Fruit fly (Drosophila melanogaster): Measurements from ENCODE around the gene CG15005.

The CG15005 gene

DNA sequence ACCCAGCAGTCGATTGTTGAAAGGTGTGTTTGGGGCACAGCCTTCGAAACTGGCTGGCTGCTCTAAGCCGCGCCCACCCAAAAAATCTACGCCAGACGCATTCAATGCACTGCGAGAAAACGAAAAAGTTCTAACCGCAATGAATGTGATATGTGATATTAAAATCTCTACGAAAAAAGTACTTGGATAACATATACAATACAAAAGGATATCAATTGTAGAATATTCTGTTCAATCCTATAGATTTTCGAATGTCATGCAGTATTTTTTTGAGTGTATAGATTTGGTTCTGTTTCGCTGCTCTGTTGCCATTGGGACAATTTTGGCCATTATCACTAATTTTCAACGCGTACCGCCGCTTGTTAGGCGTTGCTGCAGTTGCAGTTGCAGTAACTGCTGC, 5.6 kb upstream of the CG15005 start (continued):
- TF ChIP-seq CG4318 (GFP tag; optimal IDR thresholded peaks at IDR 0.05): no peak
- TF ChIP-seq svp (GFP tag): no peak
- no peak for TF ChIP-seq Blimp-1 (GFP tag; optimal IDR thresholded peaks at IDR 0.05)
- TF ChIP-seq CG16779 (tag; optimal IDR thresholded peaks at IDR 0.05): no peak
- no peak for TF ChIP-seq CG15336 (GFP tag; IDR thresholded peaks at IDR 0.05)

DNA sequence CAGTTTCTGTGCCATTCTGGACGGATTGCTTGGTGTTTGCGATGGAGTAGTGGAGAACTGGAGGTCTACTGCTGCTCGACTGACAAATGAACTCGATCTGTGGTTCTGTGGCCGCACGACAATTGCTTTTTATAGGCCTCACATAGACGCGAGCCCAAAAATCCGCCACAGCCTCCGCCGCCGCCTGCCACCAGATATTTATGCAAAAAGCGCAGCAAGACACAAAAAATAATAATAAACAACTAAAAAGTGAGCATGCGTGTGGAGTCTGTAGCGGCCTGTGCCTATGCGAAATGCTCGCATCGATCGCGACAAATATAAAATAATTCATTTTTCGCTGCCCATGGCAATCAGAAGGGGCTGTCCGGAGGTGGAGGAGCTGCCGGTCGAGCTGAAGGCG, 4.9 kb upstream of the CG15005 start, which contains the start of gene Cpr64Aa:
Cpr64Aa (minus strand) TSS at position 101 of the 400 bp plus-strand sequence.
- TF ChIP-seq Sox15 (GFP tag; optimal IDR thresholded peaks at IDR 0.05): no peak
- 0 out of 3 replicates have a peak, but pooled peaks have one; percentile 37 for TF ChIP-seq eg (GFP tag; IDR thresholded peaks at IDR 0.05)
- TF ChIP-seq CG10631 (GFP tag; optimal IDR thresholded peaks at IDR 0.05): no peak
- TF ChIP-seq CG10669 (GFP tag; optimal IDR thresholded peaks at IDR 0.05): no peak

DNA sequence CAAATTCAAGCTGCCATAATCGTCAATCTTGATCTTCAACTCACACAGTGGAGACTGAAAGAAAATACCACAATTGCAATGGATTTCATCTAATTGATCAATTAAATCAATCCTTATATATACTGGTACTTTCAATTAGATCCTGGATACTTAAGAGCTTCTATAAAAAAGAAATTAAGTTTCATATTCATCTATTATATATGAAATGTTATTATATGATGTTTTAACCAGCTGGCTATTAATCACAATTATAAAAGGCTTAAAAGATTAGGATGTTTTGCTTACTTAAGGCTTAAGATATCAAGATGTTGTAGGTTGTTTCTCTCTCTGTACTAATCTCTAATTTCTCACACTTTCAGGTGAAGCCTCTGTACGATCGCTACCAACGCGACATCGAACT, 728 bp upstream of the CG15005 start:
- TF ChIP-seq CG15336 (GFP tag; IDR thresholded peaks at IDR 0.05) (0 out of 2 replicates have a peak, but pooled peaks have one; percentile 19), Hr4 (GFP tag; optimal IDR thresholded peaks at IDR 0.05) (peak; percentile 51), CG4318 (GFP tag; optimal IDR thresholded peaks at IDR 0.05) (peak; percentile 15), fkh (GFP tag; optimal IDR thresholded peaks at IDR 0.05) (no peak), fd85E (GFP tag; optimal IDR thresholded peaks at IDR 0.05) (no peak), spab (GFP tag; optimal IDR thresholded peaks at IDR 0.05) (no peak), CG32006 (GFP tag; optimal IDR thresholded peaks at IDR 0.05) (peak; percentile 55), CG8119 (GFP tag; IDR thresholded peaks at IDR 0.05) (peak; percentile 32; the same call in 1 of the 3 replicates)

DNA sequence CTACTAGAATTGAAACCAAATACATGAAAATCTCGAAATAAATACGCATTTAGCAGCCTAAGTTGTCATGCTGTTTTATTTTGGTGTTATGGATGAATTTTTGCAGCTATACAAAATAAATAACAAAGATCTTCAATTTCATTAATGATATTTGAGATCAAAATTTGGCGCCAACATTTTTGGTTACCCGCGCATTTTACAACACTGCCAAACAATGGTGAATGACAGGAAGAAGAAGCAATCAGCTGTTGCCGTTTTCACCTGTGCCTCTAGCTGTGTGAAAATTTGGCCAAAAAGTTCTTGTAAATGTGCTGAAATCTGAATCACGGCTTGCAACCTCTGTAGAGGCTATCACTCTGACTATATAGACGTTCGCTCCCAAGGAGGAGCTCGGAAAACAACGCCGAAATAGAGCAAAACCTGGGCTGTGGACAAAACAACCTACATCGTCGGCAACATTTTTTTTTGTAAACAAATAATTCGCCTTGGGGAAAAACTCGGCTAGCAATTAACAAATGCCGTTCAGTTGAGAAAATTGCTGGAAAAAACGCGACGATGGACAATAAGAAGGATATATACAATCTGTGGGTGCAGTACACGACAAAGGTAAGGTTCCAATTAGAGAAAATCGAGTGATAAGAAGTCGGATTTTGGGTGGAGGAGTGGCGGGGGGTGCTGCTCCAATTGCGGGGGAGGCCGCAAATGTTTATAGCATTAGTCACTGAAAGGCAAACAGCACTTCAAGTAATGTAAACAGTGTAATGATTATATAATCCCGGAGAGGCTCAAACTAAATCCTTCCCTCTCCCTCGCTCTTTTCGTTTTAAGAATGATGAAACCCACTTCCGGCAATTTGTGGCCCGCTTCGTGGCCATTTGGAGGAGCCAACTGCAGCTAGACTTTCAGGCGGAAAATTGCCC, 10.1 kb downstream of the CG15005 start, which contains the start of gene CG43367:
CG43367 (plus strand) TSS at position 264 of the 920 bp plus-strand sequence.
- peak; percentile 71 for TF ChIP-seq vri (GFP tag; optimal IDR thresholded peaks at IDR 0.05)
- TF ChIP-seq svp (GFP tag): no peak
- no peak for TF ChIP-seq CG10669 (GFP tag; optimal IDR thresholded peaks at IDR 0.05)

DNA sequence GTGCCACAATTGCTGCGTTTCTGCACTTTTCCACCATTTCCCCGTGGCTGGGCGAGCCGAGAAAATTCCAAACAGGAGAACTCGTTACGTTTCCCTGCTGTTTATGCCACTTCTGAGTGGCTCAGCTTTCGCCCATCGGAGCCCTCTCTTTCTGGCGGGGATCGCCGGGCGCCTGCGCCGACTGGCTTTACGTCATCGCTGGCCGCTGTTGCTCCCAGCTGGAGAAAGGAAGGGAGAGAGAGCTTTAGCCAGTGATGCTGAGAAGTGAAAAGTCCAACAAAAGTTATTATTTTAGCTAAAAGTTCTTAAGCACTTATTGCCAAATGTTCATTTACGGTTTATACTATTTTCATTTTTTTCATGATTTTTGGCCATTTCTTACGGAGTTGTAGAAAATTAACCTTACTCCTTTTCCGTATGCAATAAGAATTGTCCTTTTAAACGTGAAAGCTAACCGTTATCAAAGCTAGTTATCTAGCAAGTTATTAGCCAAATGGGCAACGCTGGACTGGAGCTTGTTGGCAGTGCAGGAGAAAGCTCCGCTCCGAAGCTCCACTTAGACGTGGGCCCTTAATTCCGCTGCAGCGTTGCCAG, 16.1 kb downstream of the CG15005 start, which contains the start of the genes Teh2 and tipE:
Teh2 (minus strand) TSS at position 94 of the 594 bp plus-strand sequence.
tipE (plus strand) TSS at position 570 of the 594 bp plus-strand sequence.
- no peak for TF ChIP-seq Lpt (GFP tag; optimal IDR thresholded peaks at IDR 0.05)
- TF ChIP-seq fd59A (GFP tag; optimal IDR thresholded peaks at IDR 0.05): no peak
- no peak for TF ChIP-seq acj6 (GFP tag; optimal IDR thresholded peaks at IDR 0.05)

DNA sequence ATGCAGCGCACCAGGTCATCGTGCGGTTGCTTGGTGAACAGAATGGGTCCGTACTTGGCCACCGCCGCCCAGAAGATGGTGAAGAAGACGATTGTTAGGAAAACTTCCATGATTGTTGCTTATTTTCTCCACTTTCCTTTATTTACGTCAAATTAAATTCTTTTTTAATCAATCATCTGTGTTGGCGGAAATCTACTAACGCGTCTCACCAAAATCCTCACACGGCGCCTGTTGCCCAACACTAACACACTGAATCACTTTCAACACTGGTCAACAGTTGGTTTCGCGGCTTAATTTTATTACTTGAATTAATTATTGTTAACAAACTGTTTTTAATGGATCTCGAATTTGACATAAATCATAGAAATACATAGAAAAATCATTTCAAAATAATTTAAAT, 17.5 kb downstream of the CG15005 start, which contains the start of gene VhaM9.7-c:
VhaM9.7-c (minus strand) TSS at position 207 of the 400 bp plus-strand sequence.
- TF ChIP-seq Lpt (GFP tag; optimal IDR thresholded peaks at IDR 0.05) (no peak), Sox102F (GFP tag; optimal IDR thresholded peaks at IDR 0.05) (peak; percentile 39), Hr38 (GFP tag; optimal IDR thresholded peaks at IDR 0.05) (no peak), CG6163 (GFP tag; IDR thresholded peaks at IDR 0.05) (no peak), CG11762 (GFP tag; optimal IDR thresholded peaks at IDR 0.05; ENCODE audit: insufficient read depth) (no peak), CG6792 (GFP tag; optimal IDR thresholded peaks at IDR 0.05) (peak; percentile 17), CG11294 (GFP tag; IDR thresholded peaks at IDR 0.05) (no peak), esn (GFP tag; optimal IDR thresholded peaks at IDR 0.05) (peak; percentile 55), topi (GFP tag; optimal IDR thresholded peaks at IDR 0.05) (peak; percentile 58), CG9139 (GFP tag; optimal IDR thresholded peaks at IDR 0.05) (no peak), achi (GFP tag; optimal IDR thresholded peaks at IDR 0.05) (peak; percentile 30), pdm3 (GFP tag; optimal IDR thresholded peaks at IDR 0.05) (peak; percentile 40), Sox14 (GFP tag; optimal IDR thresholded peaks at IDR 0.05) (peak; percentile 52), spab (GFP tag; optimal IDR thresholded peaks at IDR 0.05) (no peak), CG8632 (GFP tag; optimal IDR thresholded peaks at IDR 0.05) (no peak), fkh (GFP tag; optimal IDR thresholded peaks at IDR 0.05) (no peak), CG31627 (GFP tag; optimal IDR thresholded peaks at IDR 0.05) (peak; percentile 60), CG34406 (GFP tag; optimal IDR thresholded peaks at IDR 0.05) (no peak), cyc (GFP tag; optimal IDR thresholded peaks at IDR 0.05) (peak; percentile 53), CG8119 (GFP tag; IDR thresholded peaks at IDR 0.05) (0 out of 3 replicates have a peak, but pooled peaks have one; percentile 15), Eip78C (GFP tag) (no peak), CG6276 (GFP tag; optimal IDR thresholded peaks at IDR 0.05) (no peak), CG32006 (GFP tag; optimal IDR thresholded peaks at IDR 0.05) (no peak), vri (GFP tag; optimal IDR thresholded peaks at IDR 0.05) (no peak), CG10669 (GFP tag; optimal IDR thresholded peaks at IDR 0.05) (peak; percentile 1), lz (GFP tag; optimal IDR thresholded peaks at IDR 0.05) (peak; percentile 55), CG4318 (GFP tag; optimal IDR thresholded peaks at IDR 0.05) (no peak)

Measured in whole organism, prepupa.